Worm (Caenorhabditis elegans) whole organism, mixed stage, embryonic: Measurements from ENCODE around the gene str-159.

Source experiments
- ceh-43 ChIP-seq: fragments of 200-800 bp; sonication (Bioruptor generic); optimal IDR thresholded peaks from 2 replicates; lab custom pipeline; 2018; ENCODE audit warnings: mild to moderate bottlenecking, missing genetic modification characterization, moderate library complexity, missing compliant biosample characterization
- ces-1 ChIP-seq: fragments of 150-350 bp; optimal IDR thresholded peaks from 2 replicates; lab custom pipeline; 2014; ENCODE audit warnings: missing biosample characterization, missing genetic modification reagents, missing genetic modification characterization
- elt-1 ChIP-seq: sonication (generic microtip); optimal IDR thresholded peaks from 2 replicates; lab custom pipeline; 2017; ENCODE audit warnings: missing genetic modification characterization, mild to moderate bottlenecking, missing compliant biosample characterization, antibody characterized with exemption, moderate library complexity, borderline replicate concordance; ENCODE audit not compliant: insufficient read depth
- mep-1 ChIP-seq: fragments of 150-350 bp; optimal IDR thresholded peaks from 2 replicates; lab custom pipeline; 2017; ENCODE audit warnings: missing biosample characterization, missing genetic modification reagents, missing genetic modification characterization, inconsistent platforms
- nhr-28 ChIP-seq: fragments of 150-350 bp; optimal IDR thresholded peaks from 2 replicates; lab custom pipeline; 2014; ENCODE audit warnings: missing biosample characterization, missing genetic modification characterization
- pha-4 ChIP-seq: fragments of 150-350 bp; optimal IDR thresholded peaks from 2 replicates; lab custom pipeline; 2018; ENCODE audit warnings: missing biosample characterization, missing genetic modification reagents, missing genetic modification characterization
- snpc-4 ChIP-seq: fragments of 150-350 bp; optimal IDR thresholded peaks from 2 replicates; lab custom pipeline; 2014; ENCODE audit warnings: missing biosample characterization, missing genetic modification characterization
- unc-120 ChIP-seq: sonication (generic microtip); optimal IDR thresholded peaks from 2 replicates; lab custom pipeline; 2017; ENCODE audit warnings: missing genetic modification characterization, missing compliant biosample characterization; ENCODE audit not compliant: poor library complexity, severe bottlenecking
- unc-62 ChIP-seq: fragments of 150-350 bp; optimal IDR thresholded peaks from 2 replicates; lab custom pipeline; 2014; ENCODE audit warnings: missing biosample characterization, missing genetic modification reagents, missing genetic modification characterization
- ztf-11 ChIP-seq: fragments of 150-350 bp; optimal IDR thresholded peaks from 2 replicates; lab custom pipeline; 2014; ENCODE audit warnings: missing biosample characterization, missing genetic modification characterization

- no peak for TF ChIP-seq ztf-11 (tag; lab: Kevin White, UChicago)
- no peak for TF ChIP-seq pha-4
- no peak for TF ChIP-seq ceh-43 (GFP tag; lab: Kevin White, UChicago)
- no peak for TF ChIP-seq snpc-4 (tag; lab: Kevin White, UChicago)
- TF ChIP-seq nhr-28, result no peak
- no peak for TF ChIP-seq unc-62 (GFP tag; lab: Kevin White, UChicago)
- no peak for TF ChIP-seq ces-1
- TF ChIP-seq unc-120 (tag; lab: Kevin White, UChicago), result no peak
- no peak for TF ChIP-seq mep-1
- TF ChIP-seq elt-1 (tag; lab: Kevin White, UChicago), result no peak
Observed at ce11 chrIV:4889613-4890012, 19.5 kb upstream of the str-159 start, which contains the start of gene sgnh-1.
